Fruit fly (Drosophila melanogaster) whole organism, adult: ENCODE measurements around the gene p23.

Source experiments
- CG11617 ChIP-seq: fragments of 200-800 bp; sonication (Bioruptor generic); optimal IDR thresholded peaks from 2 replicates; lab custom pipeline; 2017; ENCODE audit warnings: mild to moderate bottlenecking, missing biosample characterization, missing genetic modification reagents, missing genetic modification characterization
- CG33017 ChIP-seq: fragments of 200-800 bp; sonication (Bioruptor generic); optimal IDR thresholded peaks from 2 replicates; lab custom pipeline; 2018; ENCODE audit warnings: missing biosample characterization, mild to moderate bottlenecking, missing genetic modification characterization, moderate library complexity
- CG7101 ChIP-seq: fragments of 200-800 bp; sonication (Bioruptor generic); optimal IDR thresholded peaks from 2 replicates; lab custom pipeline; 2018; ENCODE audit warnings: missing biosample characterization, mild to moderate bottlenecking, missing genetic modification characterization, moderate library complexity
- Crg-1 ChIP-seq: fragments of 200-800 bp; sonication (Bioruptor generic); optimal IDR thresholded peaks from 2 replicates; lab custom pipeline; 2016; ENCODE audit warnings: missing biosample characterization, missing genetic modification characterization
- Hr96 ChIP-seq: fragments of 200-800 bp; sonication (Bioruptor generic); optimal IDR thresholded peaks from 2 replicates; lab custom pipeline; 2016; ENCODE audit warnings: missing biosample characterization, missing genetic modification characterization
- toe ChIP-seq: fragments of 200-800 bp; sonication (Bioruptor generic); optimal IDR thresholded peaks from 2 replicates; lab custom pipeline; 2016; ENCODE audit warnings: missing biosample characterization, missing genetic modification characterization

DNA sequence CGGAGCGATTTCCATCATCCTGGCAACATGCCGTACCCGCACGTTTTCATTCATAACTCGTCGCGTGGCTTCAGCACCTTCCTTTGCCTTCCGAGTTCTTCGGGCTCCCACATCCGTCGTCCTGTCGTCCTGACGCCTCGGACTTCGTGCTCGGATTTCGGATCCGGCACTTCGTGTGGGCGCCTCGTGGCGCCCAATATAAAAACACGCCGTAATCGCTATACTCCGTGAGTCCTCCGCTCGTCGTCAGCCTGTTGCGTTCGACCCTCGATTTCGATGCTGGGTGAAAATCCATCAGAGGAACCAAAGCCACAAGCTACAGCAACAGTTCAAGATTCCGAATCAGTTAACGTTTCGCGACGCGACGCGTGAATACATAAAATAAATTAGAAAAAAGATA lies 37.4 kb upstream of the p23 start:
- TF ChIP-seq CG33017 (tag; lab: Kevin White, UChicago) (no peak), CG7101 (no peak), Crg-1 (GFP tag; lab: Kevin White, UChicago) (no peak), CG11617 (no peak), Hr96 (GFP tag; lab: Kevin White, UChicago) (no peak), toe (GFP tag; lab: Kevin White, UChicago) (no peak)
